Fruit fly (Drosophila melanogaster) whole organism, wandering third instar larva: ENCODE data around the gene CG4239.

ENCODE experiments used
- dl ChIP-seq, 2 experiments: fragments of 175-275, 200-275 bp in 1 of 2; fragments of 200-275 bp in 1 of 2; sonication (Bioruptor generic); optimal IDR thresholded peaks; lab custom pipeline; 2018; ENCODE audit warnings: mild to moderate bottlenecking in 2 of 2, missing biosample characterization in 2 of 2, missing genetic modification characterization in 2 of 2, moderate library complexity in 2 of 2; ENCODE audit not compliant: partially characterized antibody in 2 of 2, insufficient read depth in 1 of 2
- h ChIP-seq: fragments of 200-800 bp; sonication (Bioruptor generic); optimal IDR thresholded peaks from 3 replicates; lab custom pipeline; 2016; ENCODE audit warnings: missing biosample characterization, mild to moderate bottlenecking, missing genetic modification characterization
- rgr ChIP-seq: fragments of 200-800 bp; sonication (Bioruptor generic); optimal IDR thresholded peaks from 3 replicates; lab custom pipeline; 2016; ENCODE audit warnings: missing biosample characterization, mild to moderate bottlenecking, missing genetic modification characterization

- TF ChIP-seq dl (GFP tag; optimal IDR thresholded peaks at IDR 0.05; lab: Kevin White, UChicago; ENCODE audit: insufficient read depth in 1 of 2, partially characterized antibody in 2 of 2): no peak
- no peak for TF ChIP-seq rgr (GFP tag; lab: Kevin White, UChicago)
- TF ChIP-seq h (GFP tag; lab: Kevin White, UChicago): no peak
These were observed 35.0 kb downstream of the CG4239 start for dm6 chrX:16420048-16420447.
